Worm (Caenorhabditis elegans): ENCODE data around the gene npr-3.

DNA sequence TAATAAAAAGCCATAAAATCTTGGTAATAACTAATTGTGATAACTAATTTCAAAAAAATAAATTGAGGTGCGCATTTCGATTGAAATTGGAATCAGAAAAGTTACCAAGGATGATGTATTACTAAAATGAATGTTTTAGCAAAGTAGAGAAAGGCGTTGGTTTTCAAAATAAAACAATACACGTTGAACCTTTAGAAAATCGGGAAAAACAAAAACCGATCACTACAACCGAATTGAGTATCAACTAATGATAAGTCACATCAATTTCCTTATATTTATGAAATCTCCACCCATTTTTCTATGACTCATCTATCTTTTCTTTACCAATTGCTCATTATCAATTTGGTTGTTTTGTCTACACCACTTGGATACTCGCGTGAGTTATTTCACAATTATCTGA, 40.6 kb downstream of the npr-3 start, which contains the start of gene H21P03.10:
- no peak for TF ChIP-seq bed-3 (GFP tag; optimal IDR thresholded peaks at IDR 0.05)
- TF ChIP-seq sptf-1 (tag; optimal IDR thresholded peaks at IDR 0.05) = no peak
- no peak for TF ChIP-seq pha-4 (tag; optimal IDR thresholded peaks at IDR 0.05)
- TF ChIP-seq snpc-4 (tag; optimal IDR thresholded peaks at IDR 0.05) = no peak
- no peak for TF ChIP-seq mep-1 (tag; optimal IDR thresholded peaks at IDR 0.05)
- TF ChIP-seq cnd-1 (tag; optimal IDR thresholded peaks at IDR 0.05) = no peak
